Worm (Caenorhabditis elegans) whole organism, L4/young adult: ENCODE measurements around the gene Y15E3A.3.

ENCODE experiments used
- W03F9.2 ChIP-seq: fragments of 150-350 bp; optimal IDR thresholded peaks from 2 replicates; lab custom pipeline; 2014; ENCODE audit warnings: missing biosample characterization, missing genetic modification characterization
- him-1 ChIP-seq: sonication (generic microtip); optimal IDR thresholded peaks from 2 replicates; lab custom pipeline; 2016; ENCODE audit warnings: missing genotype, missing genetic modification reagents, missing genetic modification characterization, missing compliant biosample characterization

DNA sequence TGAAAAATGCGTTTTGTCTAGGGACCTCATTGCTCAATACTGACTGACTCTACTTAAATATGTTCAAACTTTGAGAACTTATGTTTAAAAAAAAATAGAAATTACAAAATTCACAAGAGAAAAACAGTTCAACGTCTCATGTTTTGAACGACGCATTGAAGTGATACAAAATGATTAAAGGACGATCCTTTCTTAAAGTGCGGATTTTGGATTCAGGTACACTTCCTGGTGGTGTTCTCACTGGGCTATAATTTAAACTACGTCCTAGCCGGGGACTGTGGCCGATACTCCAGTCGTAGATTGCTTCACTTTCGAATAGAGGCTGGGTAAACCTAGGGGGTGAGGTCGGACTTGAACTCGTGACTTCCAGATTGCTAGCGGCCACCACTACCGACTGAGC is 10.0 kb upstream of the Y15E3A.3 start:
- TF ChIP-seq W03F9.2 (tag; lab: Kevin White, UChicago) (no peak), him-1 (tag; lab: Kevin White, UChicago) (no peak)
